Fruit fly (Drosophila melanogaster): ENCODE data around the gene CG3982.

DNA sequence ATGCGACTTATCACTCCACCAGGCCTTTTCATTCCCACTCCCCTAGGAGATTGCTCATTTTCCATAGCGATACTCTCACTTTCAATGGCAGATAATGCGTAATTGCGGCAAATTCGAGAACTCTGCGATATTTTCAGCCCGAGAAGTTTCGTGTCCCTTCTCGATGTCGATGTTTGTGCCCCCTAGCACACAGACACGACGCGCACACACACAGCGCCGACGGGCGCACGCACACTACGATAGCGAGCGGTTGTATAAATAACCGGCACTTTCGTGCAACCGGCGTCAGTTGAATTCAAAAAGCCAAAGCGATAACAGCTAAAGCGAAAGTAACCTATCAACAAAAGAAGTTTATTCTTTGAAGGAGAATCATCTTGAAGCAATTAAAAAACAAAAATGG, 35.6 kb downstream of the CG3982 start, which contains the start of gene Hsp23:
- TF ChIP-seq Xbp1 (GFP tag; optimal IDR thresholded peaks at IDR 0.05) (no peak), ab (GFP tag; optimal IDR thresholded peaks at IDR 0.05) (no peak), HmgZ (tag; optimal IDR thresholded peaks at IDR 0.05) (no peak), dpn (GFP tag; optimal IDR thresholded peaks at IDR 0.05) (no peak), br (optimal IDR thresholded peaks at IDR 0.05) (no peak), Trl (optimal IDR thresholded peaks at IDR 0.05) (no peak), Trl (GFP tag; optimal IDR thresholded peaks at IDR 0.05) (no peak)

All from whole organism, embryonic.